Worm (Caenorhabditis elegans): ENCODE results near the gene C33A12.4.

- TF ChIP-seq dao-5 (tag; optimal IDR thresholded peaks at IDR 0.05) (no peak), W03F9.2 (tag; optimal IDR thresholded peaks at IDR 0.05) (no peak), him-1 (tag; optimal IDR thresholded peaks at IDR 0.05) (no peak)
Observed at ce11 chrIV:9490320-9490719, 20.0 kb downstream of the C33A12.4 start, which contains the start of gene sru-6.
